Worm (Caenorhabditis elegans) whole organism, midembryonic: ENCODE data around the gene T17A3.12.

Experiments used
- T22C8.4 ChIP-seq: fragments of 200-800 bp; sonication (Bioruptor generic); IDR thresholded peaks from 2 replicates; pipeline ENCODE4 v1.3.6; 2022; ENCODE audit warnings: missing genetic modification characterization, missing compliant biosample characterization
- cog-1 ChIP-seq: sonication (generic microtip); optimal IDR thresholded peaks from 2 replicates; lab custom pipeline; 2016; ENCODE audit warnings: missing genetic modification characterization, missing compliant biosample characterization
- flt-1 ChIP-seq: fragments of 200-800 bp; sonication (Bioruptor generic); IDR thresholded peaks from 2 replicates; pipeline ENCODE4 v1.3.6; 2022; ENCODE audit warnings: missing genetic modification characterization, missing compliant biosample characterization
- klf-2 ChIP-seq: fragments of 200-800 bp; sonication (Bioruptor generic); conservative IDR thresholded peaks from 2 replicates; pipeline ENCODE4 v1.3.6; 2022; ENCODE audit warnings: missing genetic modification reagents, missing genetic modification characterization, missing compliant biosample characterization
- med-1 ChIP-seq: sonication (generic microtip); optimal IDR thresholded peaks from 2 replicates; lab custom pipeline; 2017; ENCODE audit warnings: missing genetic modification characterization, mild to moderate bottlenecking, missing compliant biosample characterization, antibody characterized with exemption, missing genetic modification reagents; ENCODE audit not compliant: insufficient read depth
- ref-1 ChIP-seq: fragments of 200-800 bp; sonication (Bioruptor generic); conservative IDR thresholded peaks from 2 replicates; pipeline ENCODE4 v1.3.6; 2022; ENCODE audit warnings: missing genetic modification reagents, missing genetic modification characterization, missing compliant biosample characterization
- tab-1 ChIP-seq: fragments of 200-800 bp; sonication (Bioruptor generic); IDR thresholded peaks from 2 replicates; pipeline ENCODE4 v1.3.6; 2022; ENCODE audit warnings: missing genetic modification characterization, missing compliant biosample characterization
- ztf-23 ChIP-seq: fragments of 200-800 bp; sonication (Bioruptor generic); IDR thresholded peaks from 2 replicates; pipeline ENCODE4 v1.3.6; 2022; ENCODE audit warnings: missing genetic modification reagents, missing genetic modification characterization, missing compliant biosample characterization
- ztf-29 ChIP-seq: fragments of 200-800 bp; sonication (Bioruptor generic); IDR thresholded peaks from 2 replicates; pipeline ENCODE4 v1.3.6; 2022; ENCODE audit warnings: missing genetic modification reagents, missing genetic modification characterization, missing compliant biosample characterization

T17A3.12 gene

DNA sequence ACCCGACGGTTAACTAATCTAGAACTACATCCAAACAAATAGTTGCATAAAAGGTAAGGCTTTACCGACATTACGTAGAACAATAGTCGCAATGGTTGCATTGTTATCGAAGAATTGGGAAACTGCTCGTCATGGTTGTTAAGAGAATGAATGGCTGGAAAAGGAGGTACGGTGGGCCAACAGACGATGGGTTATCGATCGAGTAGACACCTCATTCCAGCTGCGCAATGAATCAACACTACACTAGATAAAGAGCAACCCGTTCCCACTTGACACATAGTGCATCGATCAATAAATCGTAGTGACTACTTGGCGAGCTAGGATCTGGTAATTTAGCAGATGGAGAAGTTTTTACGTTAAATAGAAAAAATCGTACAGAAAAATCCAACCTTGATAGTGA is at the start of gene T17A3.12, which contains the start of gene fbxb-83:
Gene T17A3.12, minus strand, starts transcription at position 101 of the 400 bp plus-strand sequence.
Gene fbxb-83, minus strand, starts transcription at position 134 of the 400 bp plus-strand sequence.
- no peak for TF ChIP-seq cog-1 (tag; lab: Kevin White, UChicago)
- TF ChIP-seq T22C8.4 (GFP tag; lab: Robert Waterston, UW) = no peak
- TF ChIP-seq ztf-23 (GFP tag; lab: Robert Waterston, UW) = no peak
- no peak for TF ChIP-seq ref-1
- TF ChIP-seq ztf-29 (GFP tag; lab: Robert Waterston, UW) = no peak
- TF ChIP-seq med-1 (GFP tag; lab: Kevin White, UChicago) = no peak
- no peak for TF ChIP-seq flt-1 (GFP tag; lab: Robert Waterston, UW)
- TF ChIP-seq tab-1 (GFP tag; lab: Robert Waterston, UW) = no peak
- no peak for TF ChIP-seq klf-2 (GFP tag; lab: Robert Waterston, UW)

DNA sequence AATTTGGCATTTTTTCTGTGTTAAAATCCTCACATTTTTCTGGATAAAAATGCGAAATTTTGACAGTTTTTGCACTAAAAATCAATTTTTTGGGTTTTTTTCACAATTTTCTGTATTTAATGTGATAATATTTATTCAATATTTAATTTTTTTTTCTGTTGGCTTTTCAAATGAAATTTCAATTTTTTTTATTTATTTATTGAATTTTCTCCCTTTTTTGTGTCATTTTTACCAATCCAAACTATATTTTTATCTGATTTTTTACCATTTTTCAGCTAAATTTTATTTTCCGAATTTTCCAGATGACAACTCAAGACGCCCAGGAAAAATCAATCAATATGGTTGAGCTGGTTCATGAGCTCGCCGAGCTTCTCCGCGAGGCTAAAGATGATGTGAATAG is 49.2 kb upstream of the T17A3.12 start, which contains the start of gene F40G9.17:
Gene F40G9.17, plus strand, starts transcription at position 301 of the 400 bp plus-strand sequence.
- TF ChIP-seq tab-1 (GFP tag; lab: Robert Waterston, UW) (no peak), ref-1 (no peak), T22C8.4 (GFP tag; lab: Robert Waterston, UW) (no peak), ztf-23 (GFP tag; lab: Robert Waterston, UW) (no peak), flt-1 (GFP tag; lab: Robert Waterston, UW) (no peak), med-1 (GFP tag; lab: Kevin White, UChicago) (no peak)

DNA sequence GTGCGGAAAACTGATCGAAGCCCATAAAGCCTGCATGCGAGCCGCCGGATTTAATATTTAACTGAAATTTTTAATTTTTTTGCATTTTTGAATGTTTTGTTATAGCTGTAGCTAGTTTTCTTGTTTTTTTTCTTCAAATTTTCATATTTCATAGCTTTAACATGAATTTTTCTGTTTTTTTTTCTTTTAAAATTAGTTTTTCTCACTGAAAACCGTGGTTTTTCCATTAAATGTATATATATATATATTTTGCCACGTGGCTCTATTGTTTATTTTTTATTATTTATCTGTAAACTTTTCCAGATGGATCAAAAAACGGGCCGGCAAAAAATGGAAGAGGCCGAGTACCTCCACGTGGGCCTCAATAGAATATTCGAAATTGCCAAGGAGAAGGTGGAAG is 46.8 kb upstream of the T17A3.12 start, which contains the start of gene sec-20:
Gene sec-20, plus strand, starts transcription at position 301 of the 400 bp plus-strand sequence.
- TF ChIP-seq T22C8.4 (GFP tag; lab: Robert Waterston, UW) (no peak), ref-1 (no peak), med-1 (GFP tag; lab: Kevin White, UChicago) (no peak), tab-1 (GFP tag; lab: Robert Waterston, UW) (no peak), ztf-29 (GFP tag; lab: Robert Waterston, UW) (no peak), klf-2 (GFP tag; lab: Robert Waterston, UW) (no peak), ztf-23 (GFP tag; lab: Robert Waterston, UW) (no peak), cog-1 (tag; lab: Kevin White, UChicago) (no peak), flt-1 (GFP tag; lab: Robert Waterston, UW) (no peak)

DNA sequence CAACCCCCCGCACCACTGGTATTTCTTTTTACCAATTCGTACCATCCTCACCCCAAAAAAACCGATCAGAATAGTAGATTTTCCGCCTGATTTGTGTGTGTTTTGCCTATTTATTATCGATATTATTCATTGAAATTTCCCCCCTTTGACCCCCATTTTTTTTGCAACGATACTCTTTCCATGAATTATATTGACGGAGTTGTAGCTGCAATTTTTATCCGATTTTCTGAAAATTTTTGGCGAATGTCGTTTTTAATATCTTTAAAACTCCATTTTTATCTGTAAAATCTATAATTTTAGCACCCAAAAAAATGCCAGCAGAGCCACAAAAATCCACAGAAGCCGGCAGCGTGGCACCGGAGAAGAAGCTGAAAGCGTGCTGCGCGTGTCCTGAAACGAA is 45.7 kb upstream of the T17A3.12 start, which contains the start of gene cox-17:
Gene cox-17, plus strand, starts transcription at position 301 of the 400 bp plus-strand sequence.
- TF ChIP-seq med-1 (GFP tag; lab: Kevin White, UChicago) = no peak
- no peak for TF ChIP-seq flt-1 (GFP tag; lab: Robert Waterston, UW)
- TF ChIP-seq klf-2 (GFP tag; lab: Robert Waterston, UW) = no peak
- no peak for TF ChIP-seq ref-1
- no peak for TF ChIP-seq cog-1 (tag; lab: Kevin White, UChicago)
- TF ChIP-seq ztf-23 (GFP tag; lab: Robert Waterston, UW) = no peak
- no peak for TF ChIP-seq tab-1 (GFP tag; lab: Robert Waterston, UW)
- TF ChIP-seq ztf-29 (GFP tag; lab: Robert Waterston, UW) = no peak

DNA sequence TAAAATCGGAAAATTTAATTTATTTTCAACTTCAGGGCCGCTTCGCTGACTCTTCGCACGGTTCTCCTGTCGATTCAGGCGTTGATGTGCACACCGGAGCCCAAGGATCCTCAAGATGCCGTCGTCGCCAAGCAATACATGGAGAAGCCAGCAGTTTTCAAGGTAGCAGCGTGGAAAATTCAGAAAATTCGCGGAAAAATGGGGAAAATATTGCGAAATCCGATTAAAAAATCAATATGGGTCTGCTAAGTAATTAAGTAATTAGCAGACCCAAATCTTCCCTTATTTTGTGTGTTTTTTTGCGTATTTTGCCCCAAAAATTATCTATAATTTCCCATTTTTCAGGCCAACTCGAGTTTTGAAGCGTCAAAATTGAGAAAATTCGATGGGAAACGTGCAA is 44.3 kb upstream of the T17A3.12 start:
- TF ChIP-seq ref-1 (no peak), flt-1 (GFP tag; lab: Robert Waterston, UW) (no peak), cog-1 (tag; lab: Kevin White, UChicago) (no peak), ztf-29 (GFP tag; lab: Robert Waterston, UW) (no peak), ztf-23 (GFP tag; lab: Robert Waterston, UW) (no peak), med-1 (GFP tag; lab: Kevin White, UChicago) (no peak), tab-1 (GFP tag; lab: Robert Waterston, UW) (no peak), klf-2 (GFP tag; lab: Robert Waterston, UW) (no peak), T22C8.4 (GFP tag; lab: Robert Waterston, UW) (no peak)

DNA sequence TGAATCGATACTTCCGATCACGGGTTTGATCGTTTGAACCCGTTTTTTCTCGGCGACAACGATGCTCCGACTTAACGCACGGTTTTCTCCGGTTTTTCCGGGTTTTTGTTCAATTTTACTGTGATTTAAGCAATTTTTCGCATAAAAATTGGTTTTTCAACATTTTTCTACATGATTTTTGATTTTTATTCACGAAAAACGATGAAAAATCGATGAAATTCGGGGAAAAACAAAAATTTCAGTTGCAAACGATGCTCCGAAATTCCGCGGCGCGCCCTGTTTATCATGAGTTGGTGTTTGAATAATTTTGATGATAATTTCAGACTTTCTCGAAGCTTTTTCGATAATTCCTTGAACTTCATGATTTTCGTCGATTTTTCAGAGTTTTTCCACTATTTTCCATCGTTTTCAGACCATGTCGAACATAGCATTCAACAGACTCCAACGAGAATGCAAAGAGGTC is 43.5 kb upstream of the T17A3.12 start, which contains the start of gene ubc-20:
Gene ubc-20, plus strand, starts transcription at position 413 of the 463 bp plus-strand sequence.
- no peak for TF ChIP-seq T22C8.4 (GFP tag; lab: Robert Waterston, UW)
- TF ChIP-seq med-1 (GFP tag; lab: Kevin White, UChicago) = no peak

DNA sequence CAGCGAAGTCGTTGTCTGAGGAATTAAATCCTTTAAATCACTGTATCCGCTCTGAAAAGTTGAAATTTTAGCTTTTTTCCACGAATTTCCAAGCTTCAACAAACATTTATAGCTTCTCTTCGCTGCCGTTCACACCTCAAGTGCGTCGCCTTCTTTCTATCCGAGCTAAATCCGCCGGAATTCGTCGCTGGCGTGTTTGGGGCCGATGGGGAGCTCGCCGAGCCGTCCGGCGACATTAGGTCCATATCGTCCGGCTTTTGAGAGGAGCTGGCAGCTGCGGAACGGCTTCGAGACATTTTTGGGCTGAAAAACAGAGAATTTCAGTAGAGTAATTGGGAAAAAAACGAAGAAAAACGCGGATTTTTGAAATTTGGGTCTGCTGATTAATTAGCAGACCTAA is 42.9 kb upstream of the T17A3.12 start, which contains the start of gene mxl-2:
Gene mxl-2, minus strand, starts transcription at position 303 of the 400 bp plus-strand sequence.
- TF ChIP-seq med-1 (GFP tag; lab: Kevin White, UChicago) (no peak), tab-1 (GFP tag; lab: Robert Waterston, UW) (no peak)

DNA sequence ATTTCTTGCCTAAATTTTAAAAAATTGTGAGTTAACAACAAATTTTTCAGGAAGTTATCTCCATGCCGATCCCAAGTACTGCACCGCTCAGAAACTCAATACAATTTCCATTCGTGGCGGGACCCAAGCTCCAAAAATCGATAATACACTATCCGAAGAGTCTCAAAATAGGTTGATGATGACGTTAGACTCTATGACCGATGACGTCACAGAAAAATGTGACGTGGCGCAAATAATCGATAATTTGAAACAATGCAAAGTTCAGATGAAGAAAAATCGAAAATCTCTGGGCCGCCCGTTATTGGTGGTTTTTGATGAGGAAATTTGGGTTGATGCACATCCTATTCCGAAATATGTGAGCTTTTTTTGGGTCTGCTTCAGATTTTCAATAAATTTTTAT is 39.4 kb upstream of the T17A3.12 start:
- TF ChIP-seq tab-1 (GFP tag; lab: Robert Waterston, UW) (no peak), med-1 (GFP tag; lab: Kevin White, UChicago) (no peak), T22C8.4 (GFP tag; lab: Robert Waterston, UW) (0 out of 2 replicates have a peak, but pooled peaks have one; percentile 5), cog-1 (tag; lab: Kevin White, UChicago) (no peak), ztf-29 (GFP tag; lab: Robert Waterston, UW) (no peak)

DNA sequence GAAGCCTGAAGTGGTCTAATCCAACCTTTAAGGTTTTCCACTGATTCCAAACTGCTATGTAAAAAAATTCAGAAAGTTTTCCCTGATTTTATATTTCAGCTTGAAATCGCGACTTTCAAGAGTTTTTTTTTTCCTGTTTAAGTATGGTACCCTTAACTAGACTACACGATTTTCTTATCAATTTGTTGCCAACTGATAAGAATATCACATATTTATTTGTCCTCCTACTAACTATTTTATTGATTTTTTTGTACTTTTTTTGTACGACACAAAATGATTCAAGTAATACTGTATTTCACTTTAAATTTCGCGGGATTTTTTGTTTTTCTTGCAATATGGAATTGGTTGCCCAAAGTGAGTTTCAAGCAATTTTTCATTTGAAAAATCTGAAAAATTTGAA is 38.1 kb upstream of the T17A3.12 start:
- TF ChIP-seq tab-1 (GFP tag; lab: Robert Waterston, UW) (no peak), flt-1 (GFP tag; lab: Robert Waterston, UW) (no peak)

DNA sequence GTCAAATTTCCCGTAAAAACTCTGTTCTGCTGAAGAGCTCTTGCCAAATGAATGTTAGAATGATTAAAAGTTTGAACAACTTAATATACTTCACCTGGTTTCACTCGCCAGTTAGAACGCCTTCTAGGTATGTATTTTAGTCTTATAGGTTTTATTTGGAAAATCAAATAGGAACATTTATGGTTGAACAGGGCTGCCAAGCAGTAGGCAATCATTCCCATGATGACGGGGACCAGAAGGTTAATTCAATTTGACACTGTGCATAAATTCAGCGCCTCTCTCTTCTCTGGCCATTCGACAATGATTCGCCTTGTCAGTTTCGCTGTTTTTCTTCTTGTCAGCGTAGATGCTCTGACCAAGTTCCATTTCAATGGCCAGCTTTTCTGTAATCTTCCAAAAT is 37.1 kb upstream of the T17A3.12 start, which contains the start of gene F40G9.15:
Gene F40G9.15, plus strand, starts transcription at position 301 of the 400 bp plus-strand sequence.
- TF ChIP-seq cog-1 (tag; lab: Kevin White, UChicago) (no peak), med-1 (GFP tag; lab: Kevin White, UChicago) (no peak), ref-1 (no peak), ztf-29 (GFP tag; lab: Robert Waterston, UW) (no peak), T22C8.4 (GFP tag; lab: Robert Waterston, UW) (no peak)
